Worm (Caenorhabditis elegans) whole organism, L4 larva: ENCODE results near the gene R05D3.8.

Experiments
- dmd-9 ChIP-seq: fragments of 200-800 bp; sonication (Bioruptor generic); IDR thresholded peaks from 2 replicates; pipeline ENCODE4 v1.3.6; 2022; ENCODE audit warnings: missing genetic modification reagents, missing genetic modification characterization, missing compliant biosample characterization
- dve-1 ChIP-seq: sonication (generic microtip); optimal IDR thresholded peaks from 2 replicates; lab custom pipeline; 2017; ENCODE audit warnings: antibody characterized with exemption, mild to moderate bottlenecking, missing genetic modification characterization, missing compliant biosample characterization; ENCODE audit not compliant: insufficient read depth
- egl-27 ChIP-seq: sonication (generic microtip); optimal IDR thresholded peaks from 3 replicates; lab custom pipeline; 2017; ENCODE audit warnings: missing biosample characterization, missing genetic modification reagents, missing genetic modification characterization
- lin-13 ChIP-seq: fragments of 150-350 bp; optimal IDR thresholded peaks from 2 replicates; lab custom pipeline; 2014; ENCODE audit warnings: missing biosample characterization, missing genetic modification reagents, missing genetic modification characterization
- mxl-2 ChIP-seq: fragments of 200-800 bp; sonication (Bioruptor generic); conservative IDR thresholded peaks from 2 replicates; pipeline ENCODE4 v1.3.6; 2022; ENCODE audit warnings: missing genetic modification reagents, missing genetic modification characterization, missing compliant biosample characterization
- nhr-102 ChIP-seq: sonication (generic microtip); optimal IDR thresholded peaks from 2 replicates; lab custom pipeline; 2016; ENCODE audit warnings: mild to moderate bottlenecking, missing genetic modification characterization, moderate library complexity, missing compliant biosample characterization
- nhr-28 ChIP-seq: fragments of 150-350 bp; optimal IDR thresholded peaks from 2 replicates; lab custom pipeline; 2014; ENCODE audit warnings: missing biosample characterization, missing genetic modification characterization
- rbr-2 ChIP-seq: sonication (generic microtip); optimal IDR thresholded peaks from 2 replicates; lab custom pipeline; 2016; ENCODE audit warnings: missing genotype, missing genetic modification characterization, missing compliant biosample characterization
- tag-97 ChIP-seq: fragments of 200-800 bp; sonication (Bioruptor generic); IDR thresholded peaks from 2 replicates; pipeline ENCODE4 v1.3.6; 2022; ENCODE audit warnings: missing genetic modification characterization, missing compliant biosample characterization
- zfp-2 ChIP-seq: sonication (generic microtip); optimal IDR thresholded peaks from 2 replicates; lab custom pipeline; 2016; ENCODE audit warnings: mild to moderate bottlenecking, missing genetic modification characterization, missing compliant biosample characterization
- ztf-7 ChIP-seq: fragments of 150-350 bp; optimal IDR thresholded peaks from 2 replicates; lab custom pipeline; 2014; ENCODE audit warnings: missing biosample characterization, missing genetic modification characterization

The R05D3.8 gene

ce11 chrIII:8307356-8307755 lies 50.8 kb downstream of the R05D3.8 start, which contains the start of the genes F10E9.7 and F10E9.5 (continued):
- TF ChIP-seq nhr-28 (tag; lab: Kevin White, UChicago) (peak; percentile 34), nhr-102 (peak; percentile 54), ztf-7 (tag; lab: Kevin White, UChicago) (peak; percentile 70), egl-27 (tag; lab: Kevin White, UChicago) (no peak), mxl-2 (GFP tag; lab: Robert Waterston, UW) (no peak), dve-1 (peak; percentile 86), zfp-2 (peak; percentile 47), tag-97 (0 out of 2 replicates have a peak, but pooled peaks have one; percentile 10), lin-13 (peak; percentile 27), dmd-9 (GFP tag; lab: Robert Waterston, UW) (peak; percentile 96), rbr-2 (tag; lab: Kevin White, UChicago) (peak; percentile 76)
